Worm (Caenorhabditis elegans): ENCODE data around the gene fbxa-72.
A peak's percentile ranks its signal among the peaks of the same experiment; 100 is the strongest.

DNA sequence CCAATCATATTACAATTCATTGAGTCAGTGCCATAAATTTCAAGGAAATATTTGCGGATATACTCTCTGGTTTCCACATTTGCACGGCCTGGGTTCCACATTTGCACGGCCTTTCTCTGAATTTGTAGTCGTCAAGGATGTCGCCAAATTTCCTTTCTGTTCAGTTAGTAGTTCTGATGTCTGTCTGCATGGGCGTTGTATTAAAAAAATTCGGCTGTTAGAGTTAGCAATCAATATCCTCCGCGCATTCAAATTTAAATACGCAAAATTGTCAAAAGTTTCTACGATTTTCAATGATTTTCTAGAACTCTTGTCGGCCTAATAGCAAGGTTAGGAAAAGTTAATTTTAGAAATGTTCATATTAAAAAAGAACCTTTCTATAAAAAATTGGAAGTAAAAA, 19.4 kb upstream of the fbxa-72 start, which contains the start of gene srj-52:
- no peak for TF ChIP-seq daf-19 (GFP tag; conservative IDR thresholded peaks at IDR 0.05)
- no peak for TF ChIP-seq mdl-1 (tag; optimal IDR thresholded peaks at IDR 0.05)
- TF ChIP-seq unc-62 (GFP tag; optimal IDR thresholded peaks at IDR 0.05 in 1 of 2): peak in 1 of 2 experiments; percentile 57
- no peak for TF ChIP-seq unc-62 (tag; optimal IDR thresholded peaks at IDR 0.05)
- TF ChIP-seq dmd-8 (GFP tag; IDR thresholded peaks at IDR 0.05): no peak
- no peak for TF ChIP-seq zag-1 (tag; optimal IDR thresholded peaks at IDR 0.05)
- TF ChIP-seq unc-39 (tag; optimal IDR thresholded peaks at IDR 0.05): no peak
- TF ChIP-seq ceh-82 (tag; optimal IDR thresholded peaks at IDR 0.05): no peak
- no peak for TF ChIP-seq nhr-237 (tag; optimal IDR thresholded peaks at IDR 0.05)
- no peak for TF ChIP-seq spr-1 (tag; optimal IDR thresholded peaks at IDR 0.05)
